Fruit fly (Drosophila melanogaster) whole organism, wandering third instar larva: Measurements from ENCODE around the gene CG7668.

Experiments
- CG32264 ChIP-seq: fragments of 200-800 bp; sonication (Bioruptor generic); optimal IDR thresholded peaks from 2 replicates; lab custom pipeline; 2016; ENCODE audit warnings: missing biosample characterization, missing genetic modification characterization
- CG9705 ChIP-seq: fragments of 200-800 bp; sonication (Bioruptor generic); optimal IDR thresholded peaks from 2 replicates; lab custom pipeline; 2018; ENCODE audit warnings: missing biosample characterization, mild to moderate bottlenecking, missing genetic modification characterization
- CrebA ChIP-seq: fragments of 200-800 bp; sonication (Bioruptor generic); optimal IDR thresholded peaks from 2 replicates; lab custom pipeline; 2016; ENCODE audit warnings: missing biosample characterization, mild to moderate bottlenecking, missing genetic modification characterization, borderline replicate concordance
- Dfd ChIP-seq: fragments of >200 bp; optimal IDR thresholded peaks from 2 replicates; lab custom pipeline; 2017; ENCODE audit warnings: missing biosample characterization, missing genetic modification characterization
- Dif ChIP-seq: fragments of 200-275, 200-300 bp; sonication (Bioruptor generic); optimal IDR thresholded peaks from 2 replicates; lab custom pipeline; 2018; ENCODE audit warnings: missing biosample characterization, missing genetic modification characterization; ENCODE audit not compliant: partially characterized antibody
- GATAd ChIP-seq: sonication (Bioruptor generic); optimal IDR thresholded peaks from 2 replicates; lab custom pipeline; 2016; ENCODE audit warnings: missing biosample characterization, missing genetic modification characterization
- HLH106 ChIP-seq: fragments of 200-800 bp; optimal IDR thresholded peaks from 3 replicates; lab custom pipeline; 2019; ENCODE audit warnings: missing biosample characterization, mild to moderate bottlenecking, missing genetic modification characterization, moderate library complexity
- Hnf4 ChIP-seq: fragments of 200-800 bp; sonication (Bioruptor generic); optimal IDR thresholded peaks from 2 replicates; lab custom pipeline; 2016; ENCODE audit warnings: missing biosample characterization, mild to moderate bottlenecking, missing genetic modification characterization
- Hr78 ChIP-seq: fragments of >200 bp; optimal IDR thresholded peaks from 2 replicates; lab custom pipeline; 2017; ENCODE audit warnings: missing biosample characterization, missing genetic modification characterization
- Hr83 ChIP-seq: fragments of 200-300 bp; sonication (Bioruptor generic); optimal IDR thresholded peaks from 2 replicates; lab custom pipeline; 2016; ENCODE audit warnings: missing biosample characterization, mild to moderate bottlenecking, missing genetic modification characterization, moderate library complexity; ENCODE audit not compliant: poor library complexity, severe bottlenecking
- Jra ChIP-seq: sonication (Bioruptor generic); optimal IDR thresholded peaks from 2 replicates; lab custom pipeline; 2016; ENCODE audit warnings: missing biosample characterization, missing genetic modification characterization
- Mio ChIP-seq: sonication (Bioruptor generic); optimal IDR thresholded peaks from 2 replicates; lab custom pipeline; 2016; ENCODE audit warnings: missing biosample characterization, missing genetic modification characterization
- Myc ChIP-seq: fragments of >200 bp; optimal IDR thresholded peaks from 2 replicates; lab custom pipeline; 2017
- N ChIP-seq: fragments of >200 bp; optimal IDR thresholded peaks from 2 replicates; lab custom pipeline; 2018; ENCODE audit warnings: missing biosample characterization, missing external identifiers, missing genetic modification characterization
- OdsH ChIP-seq: fragments of 200-800 bp; sonication (Bioruptor generic); optimal IDR thresholded peaks from 2 replicates; lab custom pipeline; 2016; ENCODE audit warnings: missing biosample characterization, mild to moderate bottlenecking, missing genetic modification characterization
- Sp1 ChIP-seq: fragments of 200-800 bp; sonication (Bioruptor generic); optimal IDR thresholded peaks from 3 replicates; lab custom pipeline; 2019; ENCODE audit warnings: missing biosample characterization, mild to moderate bottlenecking, missing genetic modification characterization, moderate library complexity
- Vsx2 ChIP-seq: fragments of 200-300, 225-300 bp; sonication (Bioruptor generic); optimal IDR thresholded peaks from 2 replicates; lab custom pipeline; 2018; ENCODE audit warnings: missing biosample characterization, missing genetic modification characterization; ENCODE audit not compliant: partially characterized antibody
- brk ChIP-seq: fragments of 200-800 bp; sonication (Bioruptor generic); optimal IDR thresholded peaks from 2 replicates; lab custom pipeline; 2016; ENCODE audit warnings: missing biosample characterization, mild to moderate bottlenecking, missing genetic modification characterization
- dl ChIP-seq, 2 experiments: fragments of 175-275, 200-275 bp in 1 of 2; fragments of 200-275 bp in 1 of 2; sonication (Bioruptor generic); optimal IDR thresholded peaks; lab custom pipeline; 2018; ENCODE audit warnings: mild to moderate bottlenecking in 2 of 2, missing biosample characterization in 2 of 2, missing genetic modification characterization in 2 of 2, moderate library complexity in 2 of 2; ENCODE audit not compliant: partially characterized antibody in 2 of 2, insufficient read depth in 1 of 2
- dmrt93B ChIP-seq: fragments of 200-800 bp; sonication (Bioruptor generic); optimal IDR thresholded peaks from 2 replicates; lab custom pipeline; 2018; ENCODE audit warnings: missing biosample characterization, mild to moderate bottlenecking, missing genetic modification characterization
- dsf ChIP-seq: sonication (Bioruptor generic); optimal IDR thresholded peaks from 2 replicates; lab custom pipeline; 2016; ENCODE audit warnings: missing biosample characterization, missing genetic modification characterization, borderline replicate concordance
- ey ChIP-seq: fragments of 200-800 bp; sonication (Bioruptor generic); optimal IDR thresholded peaks from 2 replicates; lab custom pipeline; 2016; ENCODE audit warnings: missing biosample characterization, missing genetic modification characterization
- foxo ChIP-seq, 2 experiments: fragments of 200-800 bp; sonication (Bioruptor generic); optimal IDR thresholded peaks; 2 replicates in 1 of 2; 3 replicates in 1 of 2; lab custom pipeline; 2016 to 2017; ENCODE audit warnings: missing biosample characterization in 2 of 2, missing genetic modification characterization in 2 of 2
- h ChIP-seq: fragments of 200-800 bp; sonication (Bioruptor generic); optimal IDR thresholded peaks from 3 replicates; lab custom pipeline; 2016; ENCODE audit warnings: missing biosample characterization, mild to moderate bottlenecking, missing genetic modification characterization
- jim ChIP-seq: fragments of 175-275, 200-325 bp; sonication (Bioruptor generic); optimal IDR thresholded peaks from 2 replicates; lab custom pipeline; 2016; ENCODE audit warnings: missing biosample characterization, mild to moderate bottlenecking, missing genetic modification characterization
- lola ChIP-seq: fragments of >200 bp; optimal IDR thresholded peaks from 2 replicates; lab custom pipeline; 2017; ENCODE audit warnings: missing biosample characterization, missing genetic modification characterization
- pan ChIP-seq: fragments of >200 bp; optimal IDR thresholded peaks from 2 replicates; lab custom pipeline; 2017
- psq ChIP-seq: fragments of 200-800 bp; sonication (Bioruptor generic); optimal IDR thresholded peaks from 3 replicates; lab custom pipeline; 2017; ENCODE audit warnings: missing biosample characterization, mild to moderate bottlenecking, missing genetic modification characterization, moderate library complexity
- rgr ChIP-seq: fragments of 200-800 bp; sonication (Bioruptor generic); optimal IDR thresholded peaks from 3 replicates; lab custom pipeline; 2016; ENCODE audit warnings: missing biosample characterization, mild to moderate bottlenecking, missing genetic modification characterization
- sage ChIP-seq: fragments of 200-800 bp; sonication (Bioruptor generic); optimal IDR thresholded peaks from 2 replicates; lab custom pipeline; 2016; ENCODE audit warnings: missing biosample characterization, mild to moderate bottlenecking, missing genetic modification characterization
- sv ChIP-seq: fragments of 200-800 bp; sonication (Bioruptor generic); optimal IDR thresholded peaks from 3 replicates; lab custom pipeline; 2016; ENCODE audit warnings: missing biosample characterization, missing genetic modification characterization
- tai ChIP-seq: sonication (Bioruptor generic); optimal IDR thresholded peaks from 2 replicates; lab custom pipeline; 2016; ENCODE audit warnings: missing biosample characterization, missing genetic modification characterization
- woc ChIP-seq: sonication (Bioruptor generic); optimal IDR thresholded peaks from 2 replicates; lab custom pipeline; 2016; ENCODE audit warnings: missing biosample characterization, mild to moderate bottlenecking, missing genetic modification characterization

CG7668 gene

DNA sequence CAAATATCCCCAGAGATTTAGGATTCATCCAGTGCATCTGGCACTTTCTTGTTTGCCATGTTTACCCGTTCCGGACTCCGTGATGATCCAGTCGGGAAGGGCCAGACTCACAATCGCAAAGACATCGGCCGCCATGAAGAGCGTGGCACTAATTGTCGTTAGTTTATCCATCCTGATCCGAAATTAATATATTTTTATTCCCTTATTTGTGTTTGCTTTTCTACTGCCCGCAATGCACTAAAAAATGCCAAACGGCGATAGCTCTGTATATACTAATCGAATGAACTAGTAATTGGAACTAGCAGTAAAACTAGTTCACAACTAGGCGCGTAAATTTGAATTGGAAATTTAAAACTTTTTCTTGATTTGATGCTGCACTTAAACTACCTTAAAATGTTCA lies 22.9 kb upstream of the CG7668 start, which contains the start of gene CG14182:
TSS of gene CG14182 (minus strand) at position 221 of the 400 bp plus-strand sequence.
- TF ChIP-seq HLH106 (tag; lab: Kevin White, UChicago) (no peak), lola (GFP tag; lab: Kevin White, UChicago) (no peak), Jra (GFP tag; lab: Kevin White, UChicago) (no peak), sage (GFP tag; lab: Kevin White, UChicago) (no peak), dsf (GFP tag; lab: Kevin White, UChicago) (no peak), Myc (lab: Kevin White, UChicago) (no peak), Hnf4 (no peak), jim (no peak), Hr78 (no peak), psq (GFP tag; lab: Kevin White, UChicago) (no peak)

DNA sequence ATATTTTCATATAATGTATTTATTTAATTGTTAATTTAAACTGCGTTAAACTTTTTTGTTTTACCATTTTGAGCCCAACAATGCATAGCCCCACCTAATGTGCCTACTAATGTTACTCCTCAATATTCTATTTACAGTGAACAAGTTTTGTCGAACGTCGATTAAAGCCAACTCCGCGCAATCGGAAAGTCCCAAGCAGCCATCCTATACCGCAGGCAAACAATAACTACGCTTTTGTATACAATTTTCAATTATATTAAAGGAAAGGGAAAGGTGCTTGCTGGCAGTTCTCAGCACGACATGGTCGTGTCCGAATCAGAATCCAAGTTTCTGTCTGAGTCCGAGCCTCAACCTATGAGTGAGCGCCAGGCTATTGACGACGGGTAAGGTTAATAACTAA lies 21.2 kb upstream of the CG7668 start, which contains the start of gene CG17732:
TSS of gene CG17732 (plus strand) at position 301 of the 400 bp plus-strand sequence.
- no peak for TF ChIP-seq Sp1
- no peak for TF ChIP-seq Hnf4
- no peak for TF ChIP-seq lola (GFP tag; lab: Kevin White, UChicago)
- no peak for TF ChIP-seq tai (GFP tag; lab: Kevin White, UChicago)
- TF ChIP-seq GATAd (GFP tag; lab: Kevin White, UChicago) = no peak
- TF ChIP-seq Dif (GFP tag; lab: Kevin White, UChicago) = no peak
- no peak for TF ChIP-seq CrebA (GFP tag; lab: Kevin White, UChicago)
- TF ChIP-seq CG9705 = no peak
- no peak for TF ChIP-seq dmrt93B (GFP tag; lab: Kevin White, UChicago)
- TF ChIP-seq Mio (GFP tag; lab: Kevin White, UChicago) = no peak
- no peak for TF ChIP-seq dsf (GFP tag; lab: Kevin White, UChicago)
- no peak for TF ChIP-seq CG32264 (GFP tag; lab: Kevin White, UChicago)
- TF ChIP-seq Dfd = no peak
- TF ChIP-seq Hr83 (GFP tag; lab: Kevin White, UChicago) = no peak
- TF ChIP-seq rgr (GFP tag; lab: Kevin White, UChicago) = no peak
- no peak for TF ChIP-seq sv (GFP tag; lab: Kevin White, UChicago)
- TF ChIP-seq N (GFP tag; lab: Kevin White, UChicago) = no peak

DNA sequence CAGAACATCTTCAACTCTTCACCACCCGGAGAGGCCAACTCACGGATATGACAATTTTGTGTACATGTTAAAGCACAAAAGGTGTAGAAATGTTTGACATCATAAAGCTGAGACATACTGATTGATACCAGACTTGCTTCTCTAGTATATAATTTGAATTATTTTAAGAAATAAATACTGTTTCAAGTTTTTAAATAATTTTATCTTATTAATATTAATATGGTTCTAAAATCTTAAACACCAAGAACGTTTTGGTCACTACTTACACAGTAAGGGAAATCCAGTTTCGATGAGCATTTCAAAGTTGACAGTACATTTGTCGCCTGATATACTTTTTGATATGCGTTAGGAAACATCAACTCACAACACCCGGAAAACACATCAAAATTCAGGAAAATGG lies 16.8 kb upstream of the CG7668 start, which contains the start of the genes hale and schuy:
TSS of gene hale (minus strand) at position 101 of the 400 bp plus-strand sequence.
TSS of gene schuy (plus strand) at position 326 of the 400 bp plus-strand sequence.
- TF ChIP-seq pan (lab: Kevin White, UChicago) (no peak), sage (GFP tag; lab: Kevin White, UChicago) (no peak), CrebA (GFP tag; lab: Kevin White, UChicago) (no peak), Dfd (no peak), GATAd (GFP tag; lab: Kevin White, UChicago) (no peak), dl (GFP tag; optimal IDR thresholded peaks at IDR 0.05; lab: Kevin White, UChicago; ENCODE audit: insufficient read depth in 1 of 2, partially characterized antibody in 2 of 2) (no peak), Sp1 (no peak), ey (GFP tag; lab: Kevin White, UChicago) (no peak)

DNA sequence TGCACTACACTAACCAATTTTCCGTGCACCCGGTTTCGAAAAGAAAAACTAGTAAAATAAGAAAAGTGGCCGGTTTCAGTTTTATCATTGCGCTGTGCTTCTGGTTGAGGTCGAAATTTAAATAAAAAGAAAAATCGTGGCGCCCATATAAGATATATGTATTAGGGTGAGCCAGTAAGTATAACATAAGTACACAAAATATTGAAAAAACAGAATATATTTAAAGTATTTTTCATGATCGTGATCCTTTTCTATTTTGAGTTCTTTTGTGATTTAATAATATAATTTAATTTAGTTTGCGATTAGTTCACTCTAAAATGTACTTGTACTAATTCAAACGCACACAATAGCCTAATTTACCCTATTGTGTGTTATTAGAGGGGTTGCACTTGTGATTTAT lies 13.6 kb upstream of the CG7668 start, which contains the start of gene Csas:
TSS of gene Csas (minus strand) at position 101 of the 400 bp plus-strand sequence.
- TF ChIP-seq ey (GFP tag; lab: Kevin White, UChicago) = no peak
- TF ChIP-seq lola (GFP tag; lab: Kevin White, UChicago) = no peak
- no peak for TF ChIP-seq OdsH (GFP tag; lab: Kevin White, UChicago)
- no peak for TF ChIP-seq Hr83 (GFP tag; lab: Kevin White, UChicago)
- TF ChIP-seq N (GFP tag; lab: Kevin White, UChicago) = no peak
- no peak for TF ChIP-seq dsf (GFP tag; lab: Kevin White, UChicago)
- no peak for TF ChIP-seq psq (GFP tag; lab: Kevin White, UChicago)
- TF ChIP-seq foxo (GFP tag; optimal IDR thresholded peaks at IDR 0.05; lab: Kevin White, UChicago) = no peak
- TF ChIP-seq Dfd = no peak
- TF ChIP-seq pan (lab: Kevin White, UChicago) = no peak
- TF ChIP-seq Hr78 = no peak
- no peak for TF ChIP-seq Mio (GFP tag; lab: Kevin White, UChicago)
- no peak for TF ChIP-seq h (GFP tag; lab: Kevin White, UChicago)
- TF ChIP-seq Jra (GFP tag; lab: Kevin White, UChicago) = no peak
- TF ChIP-seq woc (GFP tag; lab: Kevin White, UChicago) = no peak
- no peak for TF ChIP-seq rgr (GFP tag; lab: Kevin White, UChicago)
- no peak for TF ChIP-seq CrebA (GFP tag; lab: Kevin White, UChicago)
- no peak for TF ChIP-seq CG32264 (GFP tag; lab: Kevin White, UChicago)
- TF ChIP-seq Vsx2 = no peak
- TF ChIP-seq brk = no peak
- TF ChIP-seq, all 38 proteins: peak for 0
